Fruit fly (Drosophila melanogaster) whole organism, embryonic: ENCODE data around the gene CG32079.

Experiments used
- CG10431 ChIP-seq: fragments of 200-800 bp; sonication (Bioruptor generic); optimal IDR thresholded peaks from 3 replicates; lab custom pipeline; 2018; ENCODE audit warnings: missing biosample characterization, mild to moderate bottlenecking, missing genetic modification characterization
- CG10462 ChIP-seq: fragments of 200-800 bp; sonication (Bioruptor generic); optimal IDR thresholded peaks from 2 replicates; lab custom pipeline; 2016; ENCODE audit warnings: missing biosample characterization, missing genetic modification characterization
- CG11093 ChIP-seq: fragments of 200-800 bp; sonication (Bioruptor generic); IDR thresholded peaks from 3 replicates; pipeline ENCODE4 v1.3.6; 2022; ENCODE audit warnings: missing biosample characterization, missing genetic modification characterization
- CG11247 ChIP-seq: fragments of 200-800 bp; sonication (Bioruptor generic); IDR thresholded peaks from 2 replicates; pipeline ENCODE4 v1.3.6; 2022; ENCODE audit warnings: missing biosample characterization, missing genetic modification characterization
- CG11504 ChIP-seq: fragments of 200-800 bp; sonication (Bioruptor generic); optimal IDR thresholded peaks from 3 replicates; lab custom pipeline; 2019; ENCODE audit warnings: missing biosample characterization, mild to moderate bottlenecking, missing genetic modification characterization, moderate library complexity
- CG12071 ChIP-seq: fragments of 200-800 bp; sonication (Bioruptor generic); optimal IDR thresholded peaks from 3 replicates; lab custom pipeline; 2018; ENCODE audit warnings: missing biosample characterization, mild to moderate bottlenecking, missing genetic modification characterization
- CG12219 ChIP-seq: fragments of 200-800 bp; sonication (Bioruptor generic); optimal IDR thresholded peaks from 3 replicates; lab custom pipeline; 2018; ENCODE audit warnings: missing biosample characterization, mild to moderate bottlenecking, missing genetic modification characterization
- CG12391 ChIP-seq: fragments of 200-800 bp; sonication (Bioruptor generic); optimal IDR thresholded peaks from 3 replicates; lab custom pipeline; 2018; ENCODE audit warnings: missing biosample characterization, mild to moderate bottlenecking, missing genetic modification characterization, moderate library complexity
- CG13424 ChIP-seq: fragments of 200-800 bp; sonication (Bioruptor generic); optimal IDR thresholded peaks from 2 replicates; lab custom pipeline; 2019; ENCODE audit warnings: missing biosample characterization, mild to moderate bottlenecking, missing genetic modification characterization, moderate library complexity
- CG15011 ChIP-seq: fragments of 200-800 bp; sonication (Bioruptor generic); optimal IDR thresholded peaks from 3 replicates; lab custom pipeline; 2018; ENCODE audit warnings: missing biosample characterization, mild to moderate bottlenecking, missing genetic modification characterization
- CG1602 ChIP-seq: fragments of 200-800 bp; sonication (Bioruptor generic); optimal IDR thresholded peaks from 3 replicates; lab custom pipeline; 2016; ENCODE audit warnings: missing biosample characterization, missing genetic modification characterization
- CG1832 ChIP-seq: fragments of 200-800 bp; sonication (Bioruptor generic); optimal IDR thresholded peaks from 2 replicates; lab custom pipeline; 2017; ENCODE audit warnings: missing biosample characterization, mild to moderate bottlenecking, missing genetic modification characterization, inconsistent platforms
- CG18619 ChIP-seq: fragments of 200-800 bp; sonication (Bioruptor generic); optimal IDR thresholded peaks from 3 replicates; lab custom pipeline; 2017; ENCODE audit warnings: missing biosample characterization, mild to moderate bottlenecking, missing genetic modification characterization
- CG2199 ChIP-seq: fragments of 200-800 bp; sonication (Bioruptor generic); IDR thresholded peaks from 3 replicates; pipeline ENCODE4 v1.3.6; 2022; ENCODE audit warnings: missing biosample characterization, missing genetic modification characterization
- CG3065 ChIP-seq: fragments of 200-800 bp; sonication (Bioruptor generic); optimal IDR thresholded peaks from 2 replicates; lab custom pipeline; 2016; ENCODE audit warnings: missing biosample characterization, missing genetic modification characterization
- CG34224 ChIP-seq: fragments of 200-800 bp; sonication (Bioruptor generic); IDR thresholded peaks from 3 replicates; pipeline ENCODE4 v1.3.6; 2022; ENCODE audit warnings: missing biosample characterization, missing genetic modification characterization; ENCODE audit not compliant: partially characterized antibody
- CG34376 ChIP-seq: fragments of 200-800 bp; sonication (Bioruptor generic); optimal IDR thresholded peaks from 2 replicates; lab custom pipeline; 2018; ENCODE audit warnings: missing biosample characterization, mild to moderate bottlenecking, missing genetic modification characterization
- CG4424 ChIP-seq: fragments of 200-800 bp; sonication (Bioruptor generic); optimal IDR thresholded peaks from 3 replicates; lab custom pipeline; 2016; ENCODE audit warnings: missing biosample characterization, missing genetic modification characterization
- CG6654 ChIP-seq: fragments of 200-800 bp; sonication (Bioruptor generic); optimal IDR thresholded peaks from 2 replicates; lab custom pipeline; 2017; ENCODE audit warnings: missing biosample characterization, mild to moderate bottlenecking, missing genetic modification characterization
- CG9932 ChIP-seq: fragments of 200-800 bp; sonication (Bioruptor generic); IDR thresholded peaks from 2 replicates; pipeline ENCODE4 v1.3.6; 2022; ENCODE audit warnings: missing biosample characterization, missing genetic modification characterization
- Camta ChIP-seq: fragments of 200-800 bp; sonication (Bioruptor generic); optimal IDR thresholded peaks from 2 replicates; lab custom pipeline; 2016; ENCODE audit warnings: missing biosample characterization, missing genetic modification characterization
- CoRest ChIP-seq: fragments of 200-800 bp; sonication (Bioruptor generic); optimal IDR thresholded peaks from 3 replicates; lab custom pipeline; 2018; ENCODE audit warnings: missing biosample characterization, mild to moderate bottlenecking, missing genetic modification characterization, moderate library complexity
- Eip74EF ChIP-seq, 2 experiments: fragments of 200-800 bp in 1 of 2; fragments of >200 bp in 1 of 2; sonication (Bioruptor generic) in 1 of 2; optimal IDR thresholded peaks; 2 replicates each; lab custom pipeline; 2017 to 2019; ENCODE audit warnings: missing biosample characterization in 2 of 2, missing genetic modification characterization in 2 of 2, mild to moderate bottlenecking in 1 of 2, moderate library complexity in 1 of 2
- GATAe ChIP-seq: fragments of 200-800 bp; sonication (Bioruptor generic); conservative IDR thresholded peaks from 2 replicates; pipeline ENCODE4 v1.3.6; 2022; ENCODE audit warnings: missing biosample characterization, missing genetic modification characterization
- H2.0 ChIP-seq: fragments of 200-800 bp; sonication (Bioruptor generic); IDR thresholded peaks from 2 replicates; pipeline ENCODE4 v1.3.6; 2022; ENCODE audit warnings: missing biosample characterization, missing genetic modification characterization
- HLH3B ChIP-seq: fragments of 200-800 bp; sonication (Bioruptor generic); IDR thresholded peaks from 2 replicates; pipeline ENCODE4 v1.3.6; 2022; ENCODE audit warnings: missing biosample characterization, missing genetic modification characterization
- HLHmδ ChIP-seq: fragments of 200-800 bp; sonication (Bioruptor generic); optimal IDR thresholded peaks from 2 replicates; lab custom pipeline; 2018; ENCODE audit warnings: missing biosample characterization, mild to moderate bottlenecking, missing genetic modification characterization, moderate library complexity
- MBD-R2 ChIP-seq: fragments of 200-800 bp; sonication (Bioruptor generic); IDR thresholded peaks from 2 replicates; pipeline ENCODE4 v1.3.6; 2022; ENCODE audit warnings: missing biosample characterization, missing genetic modification characterization
- Mad ChIP-seq: fragments of 200-800 bp; sonication (Bioruptor generic); optimal IDR thresholded peaks from 2 replicates; lab custom pipeline; 2016; ENCODE audit warnings: missing biosample characterization, missing genetic modification characterization
- Nf-YA ChIP-seq: fragments of 200-800 bp; sonication (Bioruptor generic); IDR thresholded peaks from 2 replicates; pipeline ENCODE4 v1.3.6; 2022; ENCODE audit warnings: missing biosample characterization, missing genetic modification characterization
- NfI ChIP-seq: fragments of 200-800 bp; sonication (Bioruptor generic); optimal IDR thresholded peaks from 3 replicates; lab custom pipeline; 2018; ENCODE audit warnings: missing biosample characterization, mild to moderate bottlenecking, missing genetic modification characterization, moderate library complexity
- Ptx1 ChIP-seq: fragments of 200-800 bp; sonication (Bioruptor generic); IDR thresholded peaks from 2 replicates; pipeline ENCODE4 v1.3.6; 2022; ENCODE audit warnings: missing biosample characterization, missing genetic modification characterization
- Sox100B ChIP-seq: fragments of 200-800 bp; sonication (Bioruptor generic); optimal IDR thresholded peaks from 3 replicates; lab custom pipeline; 2018; ENCODE audit warnings: missing biosample characterization, mild to moderate bottlenecking, missing genetic modification characterization
- Sry-δ ChIP-seq: fragments of 200-800 bp; sonication (Bioruptor generic); optimal IDR thresholded peaks from 2 replicates; lab custom pipeline; 2016; ENCODE audit warnings: missing biosample characterization, missing genetic modification characterization
- Usf ChIP-seq: fragments of 200-800 bp; sonication (Bioruptor generic); optimal IDR thresholded peaks from 2 replicates; lab custom pipeline; 2017; ENCODE audit warnings: missing genotype, missing biosample characterization, missing genetic modification characterization
- Xbp1 ChIP-seq: fragments of 200-800 bp; sonication (Bioruptor generic); optimal IDR thresholded peaks from 3 replicates; lab custom pipeline; 2016; ENCODE audit warnings: missing biosample characterization, mild to moderate bottlenecking, missing genetic modification characterization
- ap ChIP-seq: fragments of 200-800 bp; sonication (Bioruptor generic); IDR thresholded peaks from 2 replicates; pipeline ENCODE4 v1.3.6; 2022; ENCODE audit warnings: missing biosample characterization, missing genetic modification characterization
- chinmo ChIP-seq: fragments of 200-800 bp; sonication (Bioruptor generic); IDR thresholded peaks from 4 replicates; pipeline ENCODE4 v1.3.6; 2022; ENCODE audit warnings: missing biosample characterization, missing genetic modification characterization; ENCODE audit not compliant: partially characterized antibody
- corto ChIP-seq: fragments of 200-800 bp; sonication (Bioruptor generic); optimal IDR thresholded peaks from 2 replicates; lab custom pipeline; 2016; ENCODE audit warnings: missing biosample characterization, mild to moderate bottlenecking, missing genetic modification characterization, moderate library complexity
- dpn ChIP-seq, 2 experiments: fragments of 200-800 bp; sonication (Bioruptor generic); optimal IDR thresholded peaks; 3 replicates each; lab custom pipeline; 2016; ENCODE audit warnings: missing biosample characterization in 2 of 2, missing genetic modification characterization in 2 of 2
- en ChIP-seq: fragments of 200-800 bp; sonication (Bioruptor generic); optimal IDR thresholded peaks from 2 replicates; lab custom pipeline; 2016; ENCODE audit warnings: missing biosample characterization, missing genetic modification characterization
- eve ChIP-seq, 2 experiments: fragments of >200 bp; optimal IDR thresholded peaks; 2 replicates each; lab custom pipeline; 2017; ENCODE audit warnings: missing biosample characterization in 2 of 2, missing genetic modification characterization in 2 of 2
- ewg ChIP-seq: fragments of 200-800 bp; sonication (Bioruptor generic); optimal IDR thresholded peaks from 3 replicates; lab custom pipeline; 2017; ENCODE audit warnings: mild to moderate bottlenecking, missing biosample characterization, missing genetic modification reagents, missing genetic modification characterization
- fd3F ChIP-seq: fragments of 200-800 bp; sonication (Bioruptor generic); optimal IDR thresholded peaks from 2 replicates; lab custom pipeline; 2018; ENCODE audit warnings: missing biosample characterization, mild to moderate bottlenecking, missing genetic modification characterization, moderate library complexity
- ftz-f1 ChIP-seq: fragments of 200-800 bp; sonication (Bioruptor generic); optimal IDR thresholded peaks from 2 replicates; lab custom pipeline; 2016; ENCODE audit warnings: missing biosample characterization, missing genetic modification characterization
- gcm ChIP-seq: fragments of 200-800 bp; sonication (Bioruptor generic); optimal IDR thresholded peaks from 2 replicates; lab custom pipeline; 2019; ENCODE audit warnings: missing biosample characterization, mild to moderate bottlenecking, missing genetic modification characterization, moderate library complexity
- gem ChIP-seq: fragments of 200-800 bp; sonication (Bioruptor generic); optimal IDR thresholded peaks from 2 replicates; lab custom pipeline; 2019; ENCODE audit warnings: missing biosample characterization, mild to moderate bottlenecking, missing genetic modification characterization, moderate library complexity
- gsb ChIP-seq: fragments of 200-800 bp; sonication (Bioruptor generic); IDR thresholded peaks from 2 replicates; pipeline ENCODE4 v1.3.6; 2022; ENCODE audit warnings: missing biosample characterization, missing genetic modification characterization
- lmd ChIP-seq: fragments of 200-800 bp; sonication (Bioruptor generic); IDR thresholded peaks from 2 replicates; pipeline ENCODE4 v1.3.6; 2022; ENCODE audit warnings: missing biosample characterization, missing genetic modification characterization
- pfk ChIP-seq: fragments of 200-800 bp; sonication (Bioruptor generic); optimal IDR thresholded peaks from 2 replicates; lab custom pipeline; 2018; ENCODE audit warnings: missing biosample characterization, mild to moderate bottlenecking, missing genetic modification characterization, moderate library complexity

Gene CG32079

dm6 chr3L:11064689-11065088, 39.3 kb downstream of the CG32079 start, which contains the start of the genes CG32075, CG45101 and SuUR (continued):
- peak; percentile 39 for TF ChIP-seq CG15011 (GFP tag; lab: Kevin White, UChicago)
- peak; percentile 59 for TF ChIP-seq corto (GFP tag; lab: Kevin White, UChicago)
- TF ChIP-seq Nf-YA: peak; percentile 69; the same call in 1 of the 2 replicates
- peak; percentile 89 for TF ChIP-seq CoRest (tag; lab: Kevin White, UChicago)
- TF ChIP-seq H2.0: peak; percentile 90
- peak; percentile 24 for TF ChIP-seq ftz-f1 (GFP tag; lab: Kevin White, UChicago)
- TF ChIP-seq gsb (GFP tag; lab: Robert Waterston, UW): peak; percentile 53; the same call in 1 of the 2 replicates
- TF ChIP-seq CG12391 (tag; lab: Kevin White, UChicago): peak; percentile 93
- peak; percentile 94 for TF ChIP-seq CG9932 (GFP tag; lab: Robert Waterston, UW)
- no peak for TF ChIP-seq CG34224 (GFP tag; lab: Robert Waterston, UW)
- peak; percentile 91 to 92 for TF ChIP-seq dpn (GFP tag; optimal IDR thresholded peaks at IDR 0.05; lab: Kevin White, UChicago)
- TF ChIP-seq CG10462 (GFP tag; lab: Kevin White, UChicago): peak; percentile 76
- peak; percentile 94 for TF ChIP-seq Ptx1 (GFP tag; lab: Robert Waterston, UW)
- TF ChIP-seq chinmo (GFP tag; lab: Robert Waterston, UW): no peak
- peak; percentile 81 for TF ChIP-seq fd3F (GFP tag; lab: Kevin White, UChicago)
- peak; percentile 15 for TF ChIP-seq CG12071 (GFP tag; lab: Kevin White, UChicago)
- TF ChIP-seq Sox100B (GFP tag; lab: Kevin White, UChicago): peak; percentile 77
- TF ChIP-seq CG6654: no peak
- TF ChIP-seq CG11247: peak; percentile 84
- peak; percentile 78 for TF ChIP-seq CG18619 (GFP tag; lab: Kevin White, UChicago)
- peak; percentile 91 for TF ChIP-seq NfI (GFP tag; lab: Kevin White, UChicago)
- TF ChIP-seq gcm (GFP tag; lab: Kevin White, UChicago): peak; percentile 49
- TF ChIP-seq MBD-R2: peak; percentile 98
- TF ChIP-seq Xbp1 (GFP tag; lab: Kevin White, UChicago): peak; percentile 93
- peak; percentile 76 for TF ChIP-seq ewg (GFP tag; lab: Kevin White, UChicago)
- peak; percentile 92 for TF ChIP-seq CG1602
- peak; percentile 57 for TF ChIP-seq CG12219
- peak; percentile 63 for TF ChIP-seq Sry-δ (GFP tag; lab: Kevin White, UChicago)
- no peak for TF ChIP-seq pfk (GFP tag; lab: Kevin White, UChicago)
- TF ChIP-seq Eip74EF (GFP tag; optimal IDR thresholded peaks at IDR 0.05; lab: Kevin White, UChicago): peak in 1 of 2 experiments; percentile 35
- TF ChIP-seq Mad (GFP tag; lab: Kevin White, UChicago): peak; percentile 90
- peak; percentile 56; the same call in 1 of the 3 replicates for TF ChIP-seq CG2199
- peak; percentile 90 for TF ChIP-seq CG13424
- peak; percentile 61; the same call in 1 of the 2 replicates for TF ChIP-seq GATAe (GFP tag; lab: Robert Waterston, UW)
- TF ChIP-seq CG10431 (GFP tag; lab: Kevin White, UChicago): peak; percentile 48
- peak; percentile 73 for TF ChIP-seq Usf
- peak; percentile 78 for TF ChIP-seq HLH3B (GFP tag; lab: Robert Waterston, UW)
- TF ChIP-seq CG34376: peak; percentile 80
- peak; percentile 83 for TF ChIP-seq CG3065 (GFP tag; lab: Kevin White, UChicago)
- TF ChIP-seq CG11093: peak; percentile 73; the same call in 2 of the 3 replicates
- peak; percentile 18 for TF ChIP-seq en
- peak; percentile 92 for TF ChIP-seq gem (tag; lab: Kevin White, UChicago)
- TF ChIP-seq lmd (GFP tag; lab: Robert Waterston, UW): peak; percentile 88
- TF ChIP-seq ap: peak; percentile 83
- no peak for TF ChIP-seq CG1832 (GFP tag; lab: Kevin White, UChicago)
- peak; percentile 89 for TF ChIP-seq Camta (GFP tag; lab: Kevin White, UChicago)
- peak in 1 of 2 experiments; percentile 32 for TF ChIP-seq eve (GFP tag; optimal IDR thresholded peaks at IDR 0.05; lab: Kevin White, UChicago)
- peak; percentile 92 for TF ChIP-seq CG4424 (GFP tag; lab: Kevin White, UChicago)
- TF ChIP-seq HLHmδ (GFP tag; lab: Kevin White, UChicago): no peak
- TF ChIP-seq CG11504 (tag; lab: Kevin White, UChicago): peak; percentile 85
